Worm (Caenorhabditis elegans): ENCODE measurements around the gene hpo-29.

DNA sequence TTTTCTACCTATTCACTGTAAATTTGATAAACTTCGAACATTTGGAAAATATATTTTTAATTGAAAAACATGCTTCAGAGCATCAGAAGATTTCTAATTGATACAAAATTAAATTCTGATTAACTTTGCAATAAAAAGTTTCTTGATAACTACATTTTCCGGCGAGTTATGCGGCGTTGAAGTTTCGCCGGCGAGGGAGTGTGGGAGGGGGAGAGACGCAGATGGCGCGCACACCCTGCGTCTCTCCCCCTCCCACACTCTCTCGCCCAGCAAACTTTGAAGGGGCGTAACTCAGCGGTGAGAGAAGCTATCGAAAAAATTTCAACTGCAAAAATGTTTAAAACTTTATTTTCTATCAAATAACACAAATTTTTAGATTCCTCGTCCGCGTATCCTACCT is 13.1 kb upstream of the hpo-29 start:
- TF ChIP-seq ceh-18 (tag; optimal IDR thresholded peaks at IDR 0.05): no peak
- no peak for TF ChIP-seq C38D4.7 (GFP tag; optimal IDR thresholded peaks at IDR 0.05)
- no peak for TF ChIP-seq ztf-16 (tag; optimal IDR thresholded peaks at IDR 0.05)
- TF ChIP-seq pha-4 (tag; optimal IDR thresholded peaks at IDR 0.05): no peak
- TF ChIP-seq tbx-2 (tag; optimal IDR thresholded peaks at IDR 0.05): no peak
- TF ChIP-seq ref-2 (tag; optimal IDR thresholded peaks at IDR 0.05): no peak
- no peak for TF ChIP-seq ceh-14 (tag; optimal IDR thresholded peaks at IDR 0.05)
- no peak for TF ChIP-seq hlh-30 (tag; optimal IDR thresholded peaks at IDR 0.05; ENCODE audit: insufficient read depth)
- TF ChIP-seq lin-11 (tag; optimal IDR thresholded peaks at IDR 0.05): no peak
- no peak for TF ChIP-seq ceh-19 (GFP tag; optimal IDR thresholded peaks at IDR 0.05)
